Worm (Caenorhabditis elegans) whole organism, late embryonic: ENCODE measurements around the gene emg-1.

Experiments
- C08G9.2 ChIP-seq: sonication (generic microtip); optimal IDR thresholded peaks from 2 replicates; lab custom pipeline; 2016; ENCODE audit warnings: mild to moderate bottlenecking, missing genetic modification characterization, moderate library complexity, missing compliant biosample characterization
- C38D4.7 ChIP-seq: fragments of 200-800 bp; sonication (Bioruptor generic); optimal IDR thresholded peaks from 2 replicates; lab custom pipeline; 2018; ENCODE audit warnings: mild to moderate bottlenecking, missing genetic modification characterization, moderate library complexity, missing compliant biosample characterization
- Y22D7AL.16 ChIP-seq: sonication (generic microtip); optimal IDR thresholded peaks from 2 replicates; lab custom pipeline; 2016; ENCODE audit warnings: missing genetic modification characterization, missing compliant biosample characterization
- ahr-1 ChIP-seq: sonication (generic microtip); optimal IDR thresholded peaks from 2 replicates; lab custom pipeline; 2016; ENCODE audit warnings: missing genetic modification characterization, missing compliant biosample characterization
- ama-1 ChIP-seq: fragments of 150-350 bp; optimal IDR thresholded peaks from 2 replicates; lab custom pipeline; 2014
- ceh-14 ChIP-seq: sonication (generic microtip); optimal IDR thresholded peaks from 2 replicates; lab custom pipeline; 2016; ENCODE audit warnings: missing genotype, missing genetic modification characterization, missing compliant biosample characterization
- ceh-18 ChIP-seq: sonication (generic microtip); optimal IDR thresholded peaks from 2 replicates; lab custom pipeline; 2016; ENCODE audit warnings: missing genetic modification characterization, missing compliant biosample characterization
- ceh-19 ChIP-seq: fragments of 200-800 bp; sonication (Bioruptor generic); optimal IDR thresholded peaks from 2 replicates; lab custom pipeline; 2018; ENCODE audit warnings: mild to moderate bottlenecking, missing genetic modification characterization, missing compliant biosample characterization
- ceh-22 ChIP-seq: sonication (generic microtip); optimal IDR thresholded peaks from 2 replicates; lab custom pipeline; 2017; ENCODE audit warnings: missing biosample characterization, missing genetic modification characterization
- ceh-31 ChIP-seq: sonication (generic microtip); optimal IDR thresholded peaks from 2 replicates; lab custom pipeline; 2016; ENCODE audit warnings: missing genetic modification characterization, missing compliant biosample characterization
- ceh-45 ChIP-seq: fragments of 200-800 bp; sonication (Bioruptor generic); IDR thresholded peaks from 2 replicates; pipeline ENCODE4 v1.3.6; 2022; ENCODE audit warnings: missing genetic modification reagents, missing genetic modification characterization, missing compliant biosample characterization
- ceh-48 ChIP-seq: sonication (generic microtip); optimal IDR thresholded peaks from 2 replicates; lab custom pipeline; 2016; ENCODE audit warnings: missing genetic modification characterization, inconsistent platforms, missing compliant biosample characterization
- ceh-9 ChIP-seq: sonication (generic microtip); optimal IDR thresholded peaks from 2 replicates; lab custom pipeline; 2016; ENCODE audit warnings: mild to moderate bottlenecking, missing genetic modification characterization, inconsistent platforms, missing compliant biosample characterization
- che-1 ChIP-seq: sonication (generic microtip); optimal IDR thresholded peaks from 2 replicates; lab custom pipeline; 2016; ENCODE audit warnings: mild to moderate bottlenecking, missing genetic modification characterization, missing compliant biosample characterization
- dmd-4 ChIP-seq: sonication (generic microtip); optimal IDR thresholded peaks from 2 replicates; lab custom pipeline; 2016; ENCODE audit warnings: borderline replicate concordance, missing genetic modification characterization, missing compliant biosample characterization
- dve-1 ChIP-seq: sonication (generic microtip); optimal IDR thresholded peaks from 2 replicates; lab custom pipeline; 2017; ENCODE audit warnings: antibody characterized with exemption, mild to moderate bottlenecking, missing genetic modification characterization, missing compliant biosample characterization
- elt-2 ChIP-seq: sonication (generic microtip); optimal IDR thresholded peaks from 2 replicates; lab custom pipeline; 2016; ENCODE audit warnings: missing genetic modification reagents, missing genetic modification characterization, missing compliant biosample characterization
- ets-4 ChIP-seq: sonication (generic microtip); optimal IDR thresholded peaks from 2 replicates; lab custom pipeline; 2016; ENCODE audit warnings: missing genetic modification characterization, missing compliant biosample characterization
- eyg-1 ChIP-seq: sonication (generic microtip); optimal IDR thresholded peaks from 2 replicates; lab custom pipeline; 2016; ENCODE audit warnings: missing genotype, missing genetic modification characterization, missing compliant biosample characterization
- fax-1 ChIP-seq: sonication (generic microtip); optimal IDR thresholded peaks from 2 replicates; lab custom pipeline; 2016; ENCODE audit warnings: missing genotype, missing genetic modification characterization, missing compliant biosample characterization
- fkh-10 ChIP-seq: fragments of 150-350 bp; optimal IDR thresholded peaks from 2 replicates; lab custom pipeline; 2014; ENCODE audit warnings: missing biosample characterization, missing genetic modification reagents, missing genetic modification characterization
- gmeb-2 ChIP-seq: sonication (generic microtip); optimal IDR thresholded peaks from 2 replicates; lab custom pipeline; 2016; ENCODE audit warnings: missing genetic modification characterization, inconsistent platforms, missing compliant biosample characterization
- hlh-15 ChIP-seq: sonication (generic microtip); optimal IDR thresholded peaks from 2 replicates; lab custom pipeline; 2016; ENCODE audit warnings: missing genetic modification characterization, missing compliant biosample characterization
- hlh-30 ChIP-seq: sonication (generic microtip); optimal IDR thresholded peaks from 2 replicates; lab custom pipeline; 2017; ENCODE audit warnings: antibody characterized with exemption, missing genetic modification characterization, missing compliant biosample characterization; ENCODE audit not compliant: insufficient read depth
- hlh-6 ChIP-seq: sonication (generic microtip); optimal IDR thresholded peaks from 2 replicates; lab custom pipeline; 2016; ENCODE audit warnings: missing genotype, missing genetic modification characterization, missing compliant biosample characterization
- hlh-8 ChIP-seq: sonication (generic microtip); optimal IDR thresholded peaks from 2 replicates; lab custom pipeline; 2016; ENCODE audit warnings: missing genotype, missing genetic modification characterization, missing compliant biosample characterization
- lim-6 ChIP-seq: sonication (generic microtip); optimal IDR thresholded peaks from 2 replicates; lab custom pipeline; 2016; ENCODE audit warnings: missing genetic modification characterization, missing compliant biosample characterization
- madf-2 ChIP-seq: sonication (generic microtip); optimal IDR thresholded peaks from 2 replicates; lab custom pipeline; 2017; ENCODE audit warnings: missing genetic modification characterization, missing compliant biosample characterization
- nfya-1 ChIP-seq: sonication (generic microtip); optimal IDR thresholded peaks from 2 replicates; lab custom pipeline; 2017; ENCODE audit warnings: missing genetic modification characterization, mild to moderate bottlenecking, missing compliant biosample characterization, antibody characterized with exemption, moderate library complexity
- nhr-11 ChIP-seq: fragments of 150-350 bp; optimal IDR thresholded peaks from 2 replicates; lab custom pipeline; 2014; ENCODE audit warnings: missing biosample characterization, missing genetic modification characterization
- odd-2 ChIP-seq: sonication (generic microtip); optimal IDR thresholded peaks from 2 replicates; lab custom pipeline; 2017; ENCODE audit warnings: antibody characterized with exemption, mild to moderate bottlenecking, missing genetic modification characterization, missing compliant biosample characterization
- pat-9 ChIP-seq: fragments of 200-800 bp; sonication (Bioruptor generic); optimal IDR thresholded peaks from 2 replicates; lab custom pipeline; 2018; ENCODE audit warnings: mild to moderate bottlenecking, missing genetic modification characterization, moderate library complexity, missing compliant biosample characterization
- pax-1 ChIP-seq: fragments of 150-350 bp; optimal IDR thresholded peaks from 2 replicates; lab custom pipeline; 2014; ENCODE audit warnings: missing biosample characterization, missing genetic modification characterization
- pqm-1 ChIP-seq: sonication (generic microtip); optimal IDR thresholded peaks from 2 replicates; lab custom pipeline; 2016; ENCODE audit warnings: missing genetic modification characterization, missing compliant biosample characterization
- pros-1 ChIP-seq: fragments of 150-350 bp; optimal IDR thresholded peaks from 2 replicates; lab custom pipeline; 2014; ENCODE audit warnings: missing biosample characterization, missing genetic modification reagents, missing genetic modification characterization
- ref-2 ChIP-seq: sonication (generic microtip); optimal IDR thresholded peaks from 2 replicates; lab custom pipeline; 2016; ENCODE audit warnings: missing genetic modification characterization, missing compliant biosample characterization
- rnt-1 ChIP-seq: sonication (generic microtip); optimal IDR thresholded peaks from 2 replicates; lab custom pipeline; 2016; ENCODE audit warnings: missing genetic modification characterization, missing compliant biosample characterization
- sdc-2 ChIP-seq: sonication (generic microtip); optimal IDR thresholded peaks from 2 replicates; lab custom pipeline; 2016; ENCODE audit warnings: missing genotype, missing genetic modification characterization, missing compliant biosample characterization
- syd-9 ChIP-seq: sonication (generic microtip); optimal IDR thresholded peaks from 2 replicates; lab custom pipeline; 2016; ENCODE audit warnings: mild to moderate bottlenecking, missing genetic modification characterization, moderate library complexity, missing compliant biosample characterization
- tbx-2 ChIP-seq: sonication (generic microtip); optimal IDR thresholded peaks from 2 replicates; lab custom pipeline; 2016; ENCODE audit warnings: missing genetic modification characterization, missing compliant biosample characterization
- unc-3 ChIP-seq, 2 experiments: fragments of 200-800 bp in 1 of 2; sonication (Bioruptor generic) in 1 of 2; sonication (generic microtip) in 1 of 2; conservative IDR thresholded peaks in 1 of 2; optimal IDR thresholded peaks in 1 of 2; 2 replicates each; pipeline versions ENCODE4 v1.3.6 to Lab custom; 2016 to 2022; ENCODE audit warnings: missing compliant biosample characterization in 2 of 2, missing genetic modification characterization in 2 of 2, missing genetic modification reagents in 1 of 2
- unc-42 ChIP-seq: sonication (generic microtip); optimal IDR thresholded peaks from 2 replicates; lab custom pipeline; 2016; ENCODE audit warnings: missing genotype, missing genetic modification characterization, missing compliant biosample characterization
- unc-86 ChIP-seq: sonication (generic microtip); optimal IDR thresholded peaks from 2 replicates; lab custom pipeline; 2016; ENCODE audit warnings: missing genetic modification characterization, missing compliant biosample characterization

emg-1 gene

DNA sequence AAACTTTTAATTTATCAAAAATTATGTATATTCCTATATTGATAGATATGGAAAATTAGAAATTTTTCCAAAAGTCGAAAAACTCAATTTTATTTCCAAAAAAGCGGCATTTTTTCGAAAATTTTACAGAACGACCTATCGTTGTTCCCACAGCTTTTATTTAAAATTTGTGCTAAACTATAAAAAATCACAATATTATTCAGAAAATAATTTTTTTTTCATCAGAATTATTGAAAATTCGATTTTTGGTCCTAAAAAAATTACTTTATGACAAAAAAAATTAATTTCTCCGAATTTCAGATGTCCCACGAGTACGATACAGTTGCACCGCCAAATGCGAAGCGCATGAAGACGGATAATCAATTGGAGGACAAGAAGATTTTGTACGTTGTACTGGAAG lies at the start of gene emg-1:
Gene emg-1, plus strand, starts transcription at position 301 of the 400 bp plus-strand sequence.
- TF ChIP-seq ceh-45 (GFP tag; lab: Robert Waterston, UW) (no peak), nfya-1 (tag; lab: Kevin White, UChicago) (no peak), ceh-22 (tag; lab: Kevin White, UChicago) (no peak), fkh-10 (GFP tag; lab: Kevin White, UChicago) (no peak), ceh-31 (tag; lab: Kevin White, UChicago) (no peak), madf-2 (tag; lab: Kevin White, UChicago) (no peak), Y22D7AL.16 (tag; lab: Kevin White, UChicago) (no peak), ref-2 (tag; lab: Kevin White, UChicago) (no peak), pax-1 (tag; lab: Kevin White, UChicago) (no peak)

DNA sequence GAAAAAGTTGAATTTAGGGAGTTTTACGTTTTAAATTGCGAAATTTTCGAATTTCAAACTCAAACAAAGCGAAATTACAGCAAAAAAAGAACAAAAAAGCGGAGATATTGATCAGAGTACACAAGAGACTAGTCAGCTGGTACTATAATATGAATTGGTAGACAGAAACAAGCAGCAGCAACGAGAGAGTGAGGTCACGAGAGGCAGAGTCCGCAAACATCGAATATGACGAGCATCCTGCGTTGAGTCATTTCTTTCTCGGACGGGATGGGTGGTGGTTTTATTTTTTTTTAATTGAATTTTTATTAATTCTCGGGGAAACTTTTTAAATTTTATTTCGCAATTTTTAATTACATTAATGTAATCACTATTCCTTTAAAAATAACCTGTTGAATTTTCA lies 49.6 kb upstream of the emg-1 start:
- TF ChIP-seq lim-6 (tag; lab: Kevin White, UChicago) (no peak), rnt-1 (tag; lab: Kevin White, UChicago) (no peak), pqm-1 (tag; lab: Kevin White, UChicago) (no peak), ahr-1 (tag; lab: Kevin White, UChicago) (no peak), ceh-31 (tag; lab: Kevin White, UChicago) (peak; percentile 45), ceh-14 (tag; lab: Kevin White, UChicago) (peak; percentile 4), ceh-19 (no peak), Y22D7AL.16 (tag; lab: Kevin White, UChicago) (no peak), syd-9 (tag; lab: Kevin White, UChicago) (no peak), ceh-18 (peak; percentile 5), ceh-48 (tag; lab: Kevin White, UChicago) (no peak), ceh-9 (tag; lab: Kevin White, UChicago) (no peak), gmeb-2 (tag; lab: Kevin White, UChicago) (no peak), ref-2 (tag; lab: Kevin White, UChicago) (no peak), dve-1 (tag; lab: Kevin White, UChicago) (no peak), hlh-6 (tag; lab: Kevin White, UChicago) (no peak), hlh-8 (tag; lab: Kevin White, UChicago) (no peak), ceh-45 (GFP tag; lab: Robert Waterston, UW) (no peak), hlh-15 (tag; lab: Kevin White, UChicago) (no peak), sdc-2 (tag; lab: Kevin White, UChicago) (no peak), che-1 (tag; lab: Kevin White, UChicago) (no peak), madf-2 (tag; lab: Kevin White, UChicago) (no peak), hlh-30 (tag; lab: Kevin White, UChicago) (peak; percentile 98), ama-1 (lab: Kevin White, UChicago) (no peak), ets-4 (no peak), pat-9 (tag; lab: Kevin White, UChicago) (no peak), nfya-1 (tag; lab: Kevin White, UChicago) (peak; percentile 11), unc-42 (tag; lab: Kevin White, UChicago) (peak; percentile 34), eyg-1 (no peak)

DNA sequence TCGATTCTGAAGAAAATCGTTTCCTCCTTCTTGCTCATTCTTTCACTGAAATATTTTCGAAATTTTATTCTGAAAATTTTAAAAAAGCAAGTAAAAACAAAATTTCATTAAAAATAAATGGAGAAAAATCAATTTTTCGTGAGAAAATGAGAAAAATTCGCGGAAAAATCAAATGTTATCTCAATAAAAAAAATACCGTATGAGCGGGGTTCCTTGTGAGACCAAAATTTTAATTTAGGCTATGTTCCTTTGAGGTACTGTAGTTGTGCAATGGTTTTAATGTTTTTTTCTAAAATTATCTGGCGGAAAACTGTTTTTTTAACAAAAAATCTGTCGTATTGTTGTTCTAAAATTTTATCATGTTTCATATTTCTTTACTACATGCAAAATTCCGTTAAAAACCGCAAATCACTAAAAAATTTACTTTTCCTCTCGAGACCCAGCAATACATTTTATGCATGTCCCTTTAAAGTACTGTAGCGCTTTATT lies 49.1 kb upstream of the emg-1 start, which contains the start of gene epg-6:
Gene epg-6, minus strand, starts transcription at position 51 of the 489 bp plus-strand sequence.
- TF ChIP-seq pros-1 (tag; lab: Kevin White, UChicago), result no peak
- no peak for TF ChIP-seq elt-2 (tag; lab: Kevin White, UChicago)
- no peak for TF ChIP-seq unc-3 (GFP tag; conservative IDR thresholded peaks at IDR 0.05; lab: Robert Waterston, UW)
- no peak for TF ChIP-seq unc-3 (tag; optimal IDR thresholded peaks at IDR 0.05; lab: Kevin White, UChicago)
- no peak for TF ChIP-seq unc-86
- TF ChIP-seq nhr-11, result no peak
- no peak for TF ChIP-seq odd-2
- TF ChIP-seq C38D4.7, result no peak
- TF ChIP-seq fax-1 (tag; lab: Kevin White, UChicago), result no peak
- TF ChIP-seq C08G9.2 (tag; lab: Kevin White, UChicago), result no peak
- TF ChIP-seq eyg-1, result no peak
- TF ChIP-seq ceh-31 (tag; lab: Kevin White, UChicago), result no peak
- TF ChIP-seq dmd-4 (tag; lab: Kevin White, UChicago), result no peak
- TF ChIP-seq ama-1 (lab: Kevin White, UChicago), result no peak
- no peak for TF ChIP-seq tbx-2 (tag; lab: Kevin White, UChicago)
- TF ChIP-seq ets-4, result no peak
